ENCODE assay signal across 2 worm cellular contexts in the genomic region with DNA sequence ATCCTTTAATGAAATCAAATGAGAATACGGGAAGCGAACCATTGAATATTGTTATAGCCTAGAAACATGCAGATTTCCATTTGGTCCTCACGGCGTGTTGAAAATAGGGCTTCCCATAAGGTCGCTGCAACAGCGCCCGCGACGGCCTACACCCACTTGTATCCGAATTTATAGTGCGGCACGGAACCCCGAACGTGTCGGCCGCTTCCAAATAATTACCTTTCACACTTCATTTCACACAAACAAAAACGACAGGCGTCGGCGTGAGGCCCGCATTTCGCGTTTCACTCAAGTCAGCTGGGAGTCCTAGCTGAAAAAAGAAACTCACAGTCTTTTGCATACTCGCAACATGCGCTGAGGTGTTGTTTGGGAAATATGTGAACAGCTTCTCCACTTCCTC.
A peak's percentile ranks its signal among the peaks of the same experiment; 100 is the strongest.
TF ChIP-seq lines count a peak whose summit lies in the region.

No protein-coding gene starts in this region.

TF ChIP-seq in whole organism, L1 larva, 84 proteins besides CTCF, POLR2A, EP300 and RAD21:
- TF ChIP-seq efl-1 (optimal IDR thresholded peaks at IDR 0.05; lab: Kevin White, UChicago) = no peak
- peak in 1 of 2 experiments; percentile 86 for TF ChIP-seq efl-1 (GFP tag; optimal IDR thresholded peaks at IDR 0.05 in 1 of 2; lab: Kevin White, UChicago)
- TF ChIP-seq snpc-4 (tag; optimal IDR thresholded peaks at IDR 0.05; lab: Kevin White, UChicago) = peak; percentile 76
- no peak for TF ChIP-seq ceh-90 (tag; optimal IDR thresholded peaks at IDR 0.05; lab: Kevin White, UChicago)

TF ChIP-seq in whole organism, L2 larva, 48 proteins besides CTCF, POLR2A, EP300 and RAD21:
- TF ChIP-seq snpc-4 (tag; optimal IDR thresholded peaks at IDR 0.05; lab: Kevin White, UChicago) = peak; percentile 17
- no peak for TF ChIP-seq nhr-77 (tag; optimal IDR thresholded peaks at IDR 0.05; lab: Kevin White, UChicago)
- no peak for TF ChIP-seq crh-2 (tag; optimal IDR thresholded peaks at IDR 0.05; lab: Kevin White, UChicago)
